Worm (Caenorhabditis elegans) whole organism, L1 larva: ENCODE measurements around the gene lig-1.

Source experiments
- C04F5.9 ChIP-seq: sonication (generic microtip); optimal IDR thresholded peaks from 2 replicates; lab custom pipeline; 2016; ENCODE audit warnings: missing genetic modification characterization, missing compliant biosample characterization
- C16A3.4 ChIP-seq: fragments of 150-350 bp; optimal IDR thresholded peaks from 2 replicates; lab custom pipeline; 2014; ENCODE audit warnings: missing biosample characterization, missing genetic modification characterization
- F16B12.6 ChIP-seq: fragments of 150-350 bp; optimal IDR thresholded peaks from 2 replicates; lab custom pipeline; 2014; ENCODE audit warnings: missing biosample characterization, missing genetic modification characterization
- Y116A8C.19 ChIP-seq: sonication (generic microtip); optimal IDR thresholded peaks from 2 replicates; lab custom pipeline; 2016; ENCODE audit warnings: missing compliant biosample characterization, missing genetic modification characterization, borderline replicate concordance
- blmp-1 ChIP-seq: fragments of 150-350 bp; optimal IDR thresholded peaks from 2 replicates; lab custom pipeline; 2014; ENCODE audit warnings: missing biosample characterization, missing genetic modification characterization
- ceh-82 ChIP-seq, 3 experiments: fragments of 150-350 bp in 1 of 3; sonication (generic microtip) in 2 of 3; optimal IDR thresholded peaks; 2 replicates each; lab custom pipeline; 2014 to 2017; ENCODE audit warnings: missing biosample characterization in 3 of 3, missing genetic modification characterization in 3 of 3
- ceh-88 ChIP-seq: fragments of 200-800 bp; sonication (Bioruptor generic); IDR thresholded peaks from 2 replicates; pipeline ENCODE4 v1.3.6; 2022; ENCODE audit warnings: missing genetic modification characterization, missing compliant biosample characterization
- ceh-90 ChIP-seq: sonication (generic microtip); optimal IDR thresholded peaks from 2 replicates; lab custom pipeline; 2016; ENCODE audit warnings: missing genetic modification characterization, missing compliant biosample characterization
- ces-1 ChIP-seq: fragments of 150-350 bp; optimal IDR thresholded peaks from 2 replicates; lab custom pipeline; 2014; ENCODE audit warnings: missing biosample characterization, missing genetic modification reagents, missing genetic modification characterization
- dsc-1 ChIP-seq: sonication (generic microtip); optimal IDR thresholded peaks from 2 replicates; lab custom pipeline; 2016; ENCODE audit warnings: mild to moderate bottlenecking, missing genetic modification characterization, missing compliant biosample characterization
- efl-1 ChIP-seq, 4 experiments: fragments of 150-350 bp; optimal IDR thresholded peaks in 3 of 4; peaks in 1 of 4; 1 replicate in 1 of 4; 2 replicates in 3 of 4; lab custom pipeline; 2014; ENCODE audit warnings: missing biosample characterization in 2 of 4, missing genetic modification characterization in 2 of 4, missing genetic modification reagents in 2 of 4
- egl-13 ChIP-seq: sonication (generic microtip); optimal IDR thresholded peaks from 2 replicates; lab custom pipeline; 2016; ENCODE audit warnings: missing genotype, missing genetic modification reagents, missing genetic modification characterization, missing compliant biosample characterization
- ets-5 ChIP-seq: fragments of 200-800 bp; sonication (Bioruptor generic); IDR thresholded peaks from 2 replicates; pipeline ENCODE4 v1.3.6; 2022; ENCODE audit warnings: missing genetic modification characterization, missing compliant biosample characterization
- fkh-10 ChIP-seq: sonication (generic microtip); optimal IDR thresholded peaks from 2 replicates; lab custom pipeline; 2017; ENCODE audit warnings: missing biosample characterization, missing genetic modification reagents, missing genetic modification characterization
- fkh-8 ChIP-seq: sonication (generic microtip); optimal IDR thresholded peaks from 2 replicates; lab custom pipeline; 2016; ENCODE audit warnings: mild to moderate bottlenecking, missing genetic modification characterization, missing compliant biosample characterization
- fos-1 ChIP-seq: fragments of 150-350 bp; optimal IDR thresholded peaks from 2 replicates; lab custom pipeline; 2014; ENCODE audit warnings: missing biosample characterization, missing genetic modification characterization
- grh-1 ChIP-seq: fragments of 200-800 bp; sonication (Bioruptor generic); IDR thresholded peaks from 2 replicates; pipeline ENCODE4 v1.3.6; 2022; ENCODE audit warnings: missing genetic modification reagents, missing genetic modification characterization, missing compliant biosample characterization
- hlh-4 ChIP-seq: sonication (generic microtip); optimal IDR thresholded peaks from 2 replicates; lab custom pipeline; 2016; ENCODE audit warnings: mild to moderate bottlenecking, missing genetic modification characterization, missing compliant biosample characterization
- irx-1 ChIP-seq: sonication (generic microtip); optimal IDR thresholded peaks from 2 replicates; lab custom pipeline; 2016; ENCODE audit warnings: missing genetic modification characterization, missing compliant biosample characterization
- jun-1 ChIP-seq: fragments of 150-350 bp; optimal IDR thresholded peaks from 2 replicates; lab custom pipeline; 2014; ENCODE audit warnings: missing biosample characterization, missing genetic modification reagents, missing genetic modification characterization
- lin-13 ChIP-seq: fragments of 150-350 bp; optimal IDR thresholded peaks from 2 replicates; lab custom pipeline; 2014; ENCODE audit warnings: missing biosample characterization, missing genetic modification reagents, missing genetic modification characterization
- lin-14 ChIP-seq: fragments of 200-800 bp; sonication (Bioruptor generic); optimal IDR thresholded peaks from 2 replicates; lab custom pipeline; 2018; ENCODE audit warnings: mild to moderate bottlenecking, missing genetic modification characterization, moderate library complexity, missing compliant biosample characterization
- lin-15B ChIP-seq: fragments of 150-350 bp; sonication (generic microtip); optimal IDR thresholded peaks from 3 replicates; lab custom pipeline; 2014; ENCODE audit warnings: missing biosample characterization, missing genetic modification characterization
- lin-35 ChIP-seq, 2 experiments: fragments of 150-350 bp; optimal IDR thresholded peaks; 2 replicates each; lab custom pipeline; 2014; ENCODE audit warnings: missing biosample characterization in 2 of 2, missing genetic modification characterization in 2 of 2, missing genetic modification reagents in 2 of 2
- lin-39 ChIP-seq: fragments of 150-350 bp; optimal IDR thresholded peaks from 2 replicates; lab custom pipeline; 2014; ENCODE audit warnings: missing biosample characterization, missing genetic modification reagents, missing genetic modification characterization
- nhr-12 ChIP-seq: sonication (generic microtip); optimal IDR thresholded peaks from 2 replicates; lab custom pipeline; 2017; ENCODE audit warnings: missing biosample characterization, missing genetic modification characterization
- nhr-19 ChIP-seq: fragments of 200-800 bp; sonication (Bioruptor generic); conservative IDR thresholded peaks from 2 replicates; pipeline ENCODE4 v1.3.6; 2022; ENCODE audit warnings: missing genetic modification characterization, missing compliant biosample characterization
- nhr-237 ChIP-seq: fragments of 150-350 bp; optimal IDR thresholded peaks from 2 replicates; lab custom pipeline; 2014; ENCODE audit warnings: missing biosample characterization, missing genetic modification characterization
- nhr-28 ChIP-seq: fragments of 150-350 bp; optimal IDR thresholded peaks from 2 replicates; lab custom pipeline; 2014; ENCODE audit warnings: missing biosample characterization, missing genetic modification characterization
- nhr-47 ChIP-seq: sonication (generic microtip); optimal IDR thresholded peaks from 2 replicates; lab custom pipeline; 2016; ENCODE audit warnings: mild to moderate bottlenecking, missing genetic modification characterization, moderate library complexity, missing compliant biosample characterization
- nhr-76 ChIP-seq: sonication (generic microtip); optimal IDR thresholded peaks from 2 replicates; lab custom pipeline; 2017; ENCODE audit warnings: missing biosample characterization, missing genetic modification characterization
- nhr-84 ChIP-seq: sonication (generic microtip); optimal IDR thresholded peaks from 2 replicates; lab custom pipeline; 2017; ENCODE audit warnings: missing biosample characterization, missing genetic modification characterization
- nhr-90 ChIP-seq: sonication (generic microtip); optimal IDR thresholded peaks from 2 replicates; lab custom pipeline; 2016; ENCODE audit warnings: mild to moderate bottlenecking, missing genetic modification characterization, missing compliant biosample characterization; ENCODE audit not compliant: poor library complexity
- pqm-1 ChIP-seq: sonication (generic microtip); optimal IDR thresholded peaks from 3 replicates; lab custom pipeline; 2017; ENCODE audit warnings: missing biosample characterization, missing genetic modification characterization
- rnt-1 ChIP-seq: sonication (generic microtip); optimal IDR thresholded peaks from 2 replicates; lab custom pipeline; 2016; ENCODE audit warnings: mild to moderate bottlenecking, missing genetic modification characterization, moderate library complexity, missing compliant biosample characterization
- skn-1 ChIP-seq: fragments of 150-350 bp; optimal IDR thresholded peaks from 2 replicates; lab custom pipeline; 2014; ENCODE audit warnings: missing biosample characterization, missing genetic modification characterization
- snu-23 ChIP-seq: sonication (generic microtip); optimal IDR thresholded peaks from 2 replicates; lab custom pipeline; 2016; ENCODE audit warnings: missing genetic modification characterization, missing compliant biosample characterization
- sox-4 ChIP-seq: sonication (generic microtip); optimal IDR thresholded peaks from 2 replicates; lab custom pipeline; 2016; ENCODE audit warnings: missing genetic modification characterization, missing compliant biosample characterization
- swsn-7 ChIP-seq: sonication (generic microtip); optimal IDR thresholded peaks from 2 replicates; lab custom pipeline; 2016; ENCODE audit warnings: missing genetic modification characterization, missing compliant biosample characterization
- tlp-1 ChIP-seq: fragments of 150-350 bp; optimal IDR thresholded peaks from 2 replicates; lab custom pipeline; 2014; ENCODE audit warnings: missing biosample characterization, missing genetic modification characterization
- unc-130 ChIP-seq: fragments of 150-350 bp; optimal IDR thresholded peaks from 2 replicates; lab custom pipeline; 2017; ENCODE audit warnings: missing biosample characterization, missing genetic modification characterization, inconsistent platforms
- unc-62 ChIP-seq: fragments of 150-350 bp; optimal IDR thresholded peaks from 2 replicates; lab custom pipeline; 2014; ENCODE audit warnings: missing biosample characterization, missing genetic modification reagents, missing genetic modification characterization
- unc-86 ChIP-seq: sonication (generic microtip); optimal IDR thresholded peaks from 2 replicates; lab custom pipeline; 2016; ENCODE audit warnings: missing genetic modification characterization, missing compliant biosample characterization
- vab-15 ChIP-seq: sonication (generic microtip); optimal IDR thresholded peaks from 2 replicates; lab custom pipeline; 2017; ENCODE audit warnings: missing genotype, mild to moderate bottlenecking, missing genetic modification characterization, missing compliant biosample characterization
- zag-1 ChIP-seq: fragments of 150-350 bp; optimal IDR thresholded peaks from 2 replicates; lab custom pipeline; 2014; ENCODE audit warnings: missing biosample characterization, missing genetic modification characterization
- zip-4 ChIP-seq: fragments of 200-800 bp; sonication (Bioruptor generic); optimal IDR thresholded peaks from 2 replicates; lab custom pipeline; 2018; ENCODE audit warnings: mild to moderate bottlenecking, missing genetic modification characterization, moderate library complexity, missing compliant biosample characterization

Gene lig-1

DNA sequence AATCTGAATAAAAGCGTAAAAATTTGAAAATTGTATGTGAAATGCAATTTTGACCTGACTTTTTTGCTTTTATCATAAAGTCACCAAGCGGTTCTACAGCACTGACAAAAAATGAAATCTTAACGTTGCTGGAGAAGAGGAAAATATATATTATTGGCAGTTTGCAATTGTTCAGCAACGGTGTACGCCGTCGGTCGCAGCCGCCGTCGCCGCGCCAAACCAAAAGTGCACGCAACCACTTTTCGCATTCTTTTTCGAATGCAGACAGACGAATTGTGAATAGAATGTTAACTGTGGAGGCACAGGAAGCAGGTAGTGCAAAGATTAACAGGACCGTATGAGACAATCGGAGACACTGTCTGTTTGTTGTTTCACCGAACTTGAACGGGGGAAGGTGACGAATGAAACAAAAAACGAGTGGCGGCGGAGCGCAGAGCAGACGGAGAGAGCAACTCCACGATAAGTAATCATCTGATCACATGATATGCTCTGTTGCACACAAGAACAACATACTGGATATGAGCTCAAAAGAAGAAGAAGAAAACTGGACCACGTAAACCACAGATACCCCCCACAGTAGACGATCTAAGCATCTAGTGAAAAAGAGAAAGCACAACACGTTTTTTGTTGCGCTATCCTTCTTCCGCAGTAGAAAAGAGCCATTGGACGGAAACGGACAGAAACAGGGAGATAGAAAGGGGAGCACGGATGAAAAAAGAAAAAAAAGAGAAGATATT, 43.2 kb downstream of the lig-1 start (continued):
- TF ChIP-seq blmp-1 (tag; lab: Kevin White, UChicago) (peak; percentile 29), irx-1 (tag; lab: Kevin White, UChicago) (no peak), ceh-90 (tag; lab: Kevin White, UChicago) (no peak), nhr-47 (peak; percentile 34), nhr-28 (tag; lab: Kevin White, UChicago) (no peak), vab-15 (tag; lab: Kevin White, UChicago) (no peak), tlp-1 (tag; lab: Kevin White, UChicago) (no peak), ets-5 (no peak), rnt-1 (peak; percentile 44), pqm-1 (tag; lab: Kevin White, UChicago) (no peak), ces-1 (GFP tag; lab: Kevin White, UChicago) (no peak), unc-130 (tag; lab: Kevin White, UChicago) (no peak), zag-1 (no peak), nhr-76 (tag; lab: Kevin White, UChicago) (no peak), nhr-19 (GFP tag; lab: Robert Waterston, UW) (0 out of 2 replicates have a peak, but pooled peaks have one; percentile 9), C04F5.9 (tag; lab: Kevin White, UChicago) (no peak), lin-39 (tag; lab: Kevin White, UChicago) (no peak), nhr-84 (tag; lab: Kevin White, UChicago) (no peak), efl-1 (optimal IDR thresholded peaks at IDR 0.05; lab: Kevin White, UChicago) (no peak), efl-1 (GFP tag; optimal IDR thresholded peaks at IDR 0.05 in 1 of 2; lab: Kevin White, UChicago) (peak in 1 of 2 experiments; percentile 22), fos-1 (tag; lab: Kevin White, UChicago) (no peak), unc-86 (tag; lab: Kevin White, UChicago) (no peak), nhr-90 (tag; lab: Kevin White, UChicago) (no peak), lin-14 (peak; percentile 77), nhr-237 (no peak), unc-62 (GFP tag; lab: Kevin White, UChicago) (no peak), Y116A8C.19 (tag; lab: Kevin White, UChicago) (no peak), jun-1 (peak; percentile 40), snu-23 (peak; percentile 27), nhr-12 (tag; lab: Kevin White, UChicago) (no peak), ceh-82 (tag; optimal IDR thresholded peaks at IDR 0.05; lab: Kevin White, UChicago) (peak in 1 of 3 experiments; percentile 15), fkh-8 (tag; lab: Kevin White, UChicago) (peak; percentile 21), hlh-4 (tag; lab: Kevin White, UChicago) (no peak), skn-1 (tag; lab: Kevin White, UChicago) (no peak), C16A3.4 (no peak), fkh-10 (GFP tag; lab: Kevin White, UChicago) (peak; percentile 72), ceh-88 (no peak), egl-13 (tag; lab: Kevin White, UChicago) (no peak), zip-4 (GFP tag; lab: Kevin White, UChicago) (no peak), lin-15B (tag; lab: Kevin White, UChicago) (no peak), dsc-1 (tag; lab: Kevin White, UChicago) (no peak), swsn-7 (tag; lab: Kevin White, UChicago) (no peak), lin-13 (GFP tag; lab: Kevin White, UChicago) (no peak), sox-4 (tag; lab: Kevin White, UChicago) (no peak), F16B12.6 (tag; lab: Kevin White, UChicago) (no peak), grh-1 (GFP tag; lab: Robert Waterston, UW) (no peak), lin-35 (GFP tag; optimal IDR thresholded peaks at IDR 0.05; lab: Kevin White, UChicago) (no peak)
